Worm (Caenorhabditis elegans): ENCODE results near the gene F53F1.6.

- TF ChIP-seq nhr-76 (tag; optimal IDR thresholded peaks at IDR 0.05) (no peak), elt-3 (tag; optimal IDR thresholded peaks at IDR 0.05) (no peak), ceh-16 (tag; optimal IDR thresholded peaks at IDR 0.05) (no peak), ztf-4 (tag; optimal IDR thresholded peaks at IDR 0.05) (no peak), nhr-11 (tag; optimal IDR thresholded peaks at IDR 0.05) (no peak), skn-1 (tag; optimal IDR thresholded peaks at IDR 0.05) (no peak), egl-27 (tag; optimal IDR thresholded peaks at IDR 0.05) (no peak)
These were observed at the start of gene F53F1.6 for ce11 chrV:13417513-13417912.
